Fruit fly (Drosophila melanogaster) whole organism, pupa: ENCODE measurements around the gene Alp10.
A peak's percentile ranks its signal among the peaks of the same experiment; 100 is the strongest.

Experiments
- CG10348 ChIP-seq: fragments of 200-800 bp; sonication (Bioruptor generic); IDR thresholded peaks from 2 replicates; pipeline ENCODE4 v1.3.6; 2022; ENCODE audit warnings: missing biosample characterization, missing genetic modification characterization
- CG12605 ChIP-seq: fragments of 200-800 bp; sonication (Bioruptor generic); IDR thresholded peaks from 2 replicates; pipeline ENCODE4 v1.3.6; 2022; ENCODE audit warnings: missing biosample characterization, missing genetic modification characterization
- CG13204 ChIP-seq: fragments of 200-800 bp; sonication (Bioruptor generic); optimal IDR thresholded peaks from 2 replicates; lab custom pipeline; 2018; ENCODE audit warnings: missing biosample characterization, mild to moderate bottlenecking, missing genetic modification characterization, moderate library complexity
- CG14655 ChIP-seq: fragments of 200-800 bp; sonication (Bioruptor generic); optimal IDR thresholded peaks from 3 replicates; lab custom pipeline; 2017; ENCODE audit warnings: mild to moderate bottlenecking, missing biosample characterization, missing genetic modification reagents, missing genetic modification characterization
- CG15710 ChIP-seq: fragments of 200-800 bp; sonication (Bioruptor generic); optimal IDR thresholded peaks from 2 replicates; lab custom pipeline; 2018; ENCODE audit warnings: missing biosample characterization, mild to moderate bottlenecking, missing genetic modification characterization, moderate library complexity
- CG17806 ChIP-seq: fragments of 200-800 bp; sonication (Bioruptor generic); optimal IDR thresholded peaks from 2 replicates; lab custom pipeline; 2018; ENCODE audit warnings: missing biosample characterization, mild to moderate bottlenecking, missing genetic modification characterization, moderate library complexity
- CG32121 ChIP-seq: fragments of 200-800 bp; sonication (Bioruptor generic); IDR thresholded peaks from 2 replicates; pipeline ENCODE4 v1.3.6; 2022; ENCODE audit warnings: missing biosample characterization, missing genetic modification characterization
- CG34367 ChIP-seq: fragments of 200-800 bp; sonication (Bioruptor generic); optimal IDR thresholded peaks from 2 replicates; lab custom pipeline; 2018; ENCODE audit warnings: missing biosample characterization, mild to moderate bottlenecking, missing genetic modification characterization
- CG4496 ChIP-seq: fragments of 200-800 bp; sonication (Bioruptor generic); IDR thresholded peaks from 3 replicates; pipeline ENCODE4 v1.3.6; 2022; ENCODE audit warnings: missing biosample characterization, missing genetic modification characterization
- CG8159 ChIP-seq: fragments of 200-800 bp; sonication (Bioruptor generic); optimal IDR thresholded peaks from 3 replicates; lab custom pipeline; 2018; ENCODE audit warnings: missing biosample characterization, mild to moderate bottlenecking, missing genetic modification characterization, moderate library complexity
- CG8301 ChIP-seq: fragments of 200-800 bp; sonication (Bioruptor generic); optimal IDR thresholded peaks from 2 replicates; lab custom pipeline; 2018; ENCODE audit warnings: missing biosample characterization, mild to moderate bottlenecking, missing genetic modification characterization
- CG9948 ChIP-seq: fragments of 200-800 bp; sonication (Bioruptor generic); optimal IDR thresholded peaks from 2 replicates; lab custom pipeline; 2018; ENCODE audit warnings: missing biosample characterization, mild to moderate bottlenecking, missing genetic modification characterization, moderate library complexity
- D1 ChIP-seq: fragments of 200-800 bp; sonication (Bioruptor generic); optimal IDR thresholded peaks from 2 replicates; lab custom pipeline; 2018; ENCODE audit warnings: missing biosample characterization, mild to moderate bottlenecking, missing genetic modification characterization, moderate library complexity
- EcR ChIP-seq: fragments of 200-800 bp; sonication (Bioruptor generic); optimal IDR thresholded peaks from 3 replicates; lab custom pipeline; 2019; ENCODE audit warnings: missing biosample characterization, missing genetic modification characterization, mild to moderate bottlenecking, moderate library complexity, missing genetic modification reagents
- Ets98B ChIP-seq: fragments of 200-800 bp; sonication (Bioruptor generic); IDR thresholded peaks from 2 replicates; pipeline ENCODE4 v1.3.6; 2022; ENCODE audit warnings: missing biosample characterization, missing genetic modification characterization
- Pif1A ChIP-seq: fragments of 200-800 bp; sonication (Bioruptor generic); optimal IDR thresholded peaks from 3 replicates; lab custom pipeline; 2016; ENCODE audit warnings: missing biosample characterization, missing genetic modification characterization
- Pif1B ChIP-seq: fragments of 200-800 bp; sonication (Bioruptor generic); optimal IDR thresholded peaks from 3 replicates; lab custom pipeline; 2016; ENCODE audit warnings: missing biosample characterization, missing genetic modification characterization
- Snoo ChIP-seq: fragments of 200-800 bp; sonication (Bioruptor generic); optimal IDR thresholded peaks from 3 replicates; lab custom pipeline; 2017; ENCODE audit warnings: missing biosample characterization, mild to moderate bottlenecking, missing genetic modification characterization, inconsistent platforms
- fd96Ca ChIP-seq: fragments of 200-800 bp; sonication (Bioruptor generic); IDR thresholded peaks from 3 replicates; pipeline ENCODE4 v1.3.6; 2022; ENCODE audit warnings: missing biosample characterization, missing genetic modification characterization
- gl ChIP-seq: fragments of 200-800 bp; sonication (Bioruptor generic); optimal IDR thresholded peaks from 2 replicates; lab custom pipeline; 2018; ENCODE audit warnings: missing biosample characterization, mild to moderate bottlenecking, missing genetic modification characterization
- rn ChIP-seq: fragments of 200-800 bp; sonication (Bioruptor generic); IDR thresholded peaks from 2 replicates; pipeline ENCODE4 v1.3.6; 2022; ENCODE audit warnings: missing biosample characterization, missing genetic modification characterization

Alp10 gene

DNA sequence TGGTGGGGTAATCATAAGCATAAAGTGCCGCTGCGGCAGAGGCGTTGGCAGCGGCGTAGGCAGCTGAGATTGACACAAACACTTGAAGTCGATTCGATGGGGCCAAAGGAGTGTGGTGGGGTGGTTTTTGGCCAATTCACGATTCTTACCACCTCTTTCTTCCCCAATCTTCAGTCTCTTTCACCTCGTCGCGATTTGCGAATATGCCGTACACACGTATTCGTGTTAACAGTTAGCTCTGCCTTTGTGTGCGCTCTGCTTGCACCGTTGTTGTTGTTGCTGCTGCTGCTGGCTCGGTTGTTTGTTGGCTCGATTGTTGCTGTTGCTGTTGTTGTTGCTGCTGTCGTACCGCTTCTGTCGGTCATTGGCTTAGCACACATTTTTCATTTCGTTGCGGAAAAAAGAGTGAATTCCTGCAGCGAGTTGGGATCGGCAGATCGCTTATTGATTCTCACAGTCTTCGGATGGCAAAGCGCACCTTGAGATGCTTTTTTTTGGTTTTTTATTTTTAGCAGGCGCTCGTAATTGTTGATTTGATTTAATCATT lies 30.1 kb upstream of the Alp10 start:
- TF ChIP-seq D1 (tag; lab: Kevin White, UChicago): no peak
- TF ChIP-seq EcR (GFP tag; lab: Kevin White, UChicago): peak; percentile 2
- TF ChIP-seq CG12605 (GFP tag; lab: Robert Waterston, UW): no peak
- 0 out of 2 replicates have a peak, but pooled peaks have one; percentile 7 for TF ChIP-seq Ets98B (GFP tag; lab: Robert Waterston, UW)

- TF ChIP-seq CG15710: no peak
- TF ChIP-seq CG32121: no peak
- TF ChIP-seq CG8159: no peak
Measured at dm6 chr3L:5623296-5623695, 28.2 kb upstream of the Alp10 start.

- TF ChIP-seq CG14655 (GFP tag; lab: Kevin White, UChicago) (no peak), Snoo (tag; lab: Kevin White, UChicago) (peak; percentile 37)
Measured at dm6 chr3L:5621908-5622307, 26.8 kb upstream of the Alp10 start.

DNA sequence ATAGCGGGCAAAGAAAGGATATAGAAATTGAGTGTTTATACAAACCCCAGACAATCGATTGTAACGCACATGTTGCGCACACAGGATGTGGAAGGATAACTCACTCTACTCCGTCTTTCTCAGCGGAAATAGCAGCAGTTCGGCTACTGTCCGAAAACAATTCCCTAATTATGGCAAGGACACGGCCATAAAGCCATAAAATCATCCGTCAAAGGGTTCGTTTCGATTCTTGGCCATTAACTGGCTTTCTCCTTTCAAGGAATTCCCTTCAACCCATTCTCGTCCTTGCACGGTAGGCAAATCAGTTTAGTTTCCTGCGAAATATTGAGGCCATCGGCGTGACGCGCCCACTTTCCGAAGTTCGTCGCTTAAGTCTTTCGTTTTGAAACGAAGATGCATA lies 26.4 kb upstream of the Alp10 start:
- TF ChIP-seq Snoo (tag; lab: Kevin White, UChicago): no peak

DNA sequence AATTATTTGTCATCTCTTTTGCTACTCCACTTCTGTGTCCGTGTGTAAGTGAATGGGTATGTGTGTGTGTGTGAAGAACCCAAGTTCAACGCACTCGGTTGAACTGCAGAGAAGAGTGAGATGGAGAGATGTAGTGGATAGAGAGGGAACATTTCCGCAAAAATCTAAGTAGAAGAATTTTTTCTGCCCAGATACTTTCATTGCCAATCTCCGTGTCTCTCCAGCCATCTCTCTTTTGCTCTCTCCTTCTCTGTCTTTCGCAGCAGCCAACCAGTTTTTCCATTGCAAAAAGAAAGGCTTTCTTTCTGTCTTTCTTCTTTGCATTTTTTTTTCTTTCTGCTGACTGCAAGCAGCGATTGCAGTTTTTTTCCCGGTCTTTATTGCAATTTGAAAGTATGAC lies 23.6 kb upstream of the Alp10 start:
- no peak for TF ChIP-seq Pif1B (GFP tag; lab: Kevin White, UChicago)
- TF ChIP-seq CG10348 (GFP tag; lab: Robert Waterston, UW): no peak
- no peak for TF ChIP-seq Snoo (tag; lab: Kevin White, UChicago)
- TF ChIP-seq Pif1A (GFP tag; lab: Kevin White, UChicago): no peak
- TF ChIP-seq CG9948: no peak
- TF ChIP-seq EcR (GFP tag; lab: Kevin White, UChicago): no peak
- no peak for TF ChIP-seq rn (GFP tag; lab: Robert Waterston, UW)
- TF ChIP-seq CG8159: no peak
- TF ChIP-seq fd96Ca (GFP tag; lab: Robert Waterston, UW): no peak
- no peak for TF ChIP-seq CG34367 (tag; lab: Kevin White, UChicago)
- TF ChIP-seq CG14655 (GFP tag; lab: Kevin White, UChicago): peak; percentile 1
- TF ChIP-seq gl (tag; lab: Kevin White, UChicago): no peak
- TF ChIP-seq D1 (tag; lab: Kevin White, UChicago): no peak
- no peak for TF ChIP-seq CG15710
- TF ChIP-seq CG13204: no peak
- no peak for TF ChIP-seq CG17806 (tag; lab: Kevin White, UChicago)
- TF ChIP-seq Ets98B (GFP tag; lab: Robert Waterston, UW): no peak
- no peak for TF ChIP-seq CG32121
- TF ChIP-seq CG4496 (GFP tag; lab: Robert Waterston, UW): 0 out of 3 replicates have a peak, but pooled peaks have one; percentile 27
- no peak for TF ChIP-seq CG12605 (GFP tag; lab: Robert Waterston, UW)
- peak; percentile 7 for TF ChIP-seq CG8301 (tag; lab: Kevin White, UChicago)

- TF ChIP-seq CG9948: no peak
- TF ChIP-seq CG4496 (GFP tag; lab: Robert Waterston, UW): no peak
Measured at dm6 chr3L:5617395-5617794, 22.3 kb upstream of the Alp10 start.

dm6 chr3L:5616472-5616871 lies 21.4 kb upstream of the Alp10 start:
- TF ChIP-seq CG9948: no peak
- TF ChIP-seq EcR (GFP tag; lab: Kevin White, UChicago): peak; percentile 88
- TF ChIP-seq CG4496 (GFP tag; lab: Robert Waterston, UW): 0 out of 3 replicates have a peak, but pooled peaks have one; percentile 24
- TF ChIP-seq CG8159: no peak

- TF ChIP-seq Snoo (tag; lab: Kevin White, UChicago) (no peak), Pif1B (GFP tag; lab: Kevin White, UChicago) (no peak), CG4496 (GFP tag; lab: Robert Waterston, UW) (no peak), D1 (tag; lab: Kevin White, UChicago) (no peak), CG15710 (no peak), CG13204 (no peak), CG32121 (no peak), CG34367 (tag; lab: Kevin White, UChicago) (no peak), Ets98B (GFP tag; lab: Robert Waterston, UW) (no peak), CG8301 (tag; lab: Kevin White, UChicago) (no peak), EcR (GFP tag; lab: Kevin White, UChicago) (no peak)
Measured at dm6 chr3L:5615744-5616143, 20.7 kb upstream of the Alp10 start.
